Fruit fly (Drosophila melanogaster): ENCODE results near the gene CG7017.
A peak's percentile ranks its signal among the peaks of the same experiment; 100 is the strongest.

The CG7017 gene

dm6 chr3L:20247513-20248173, 35.7 kb upstream of the CG7017 start, which contains the start of gene rdgC (continued):
- TF ChIP-seq tap (tag; optimal IDR thresholded peaks at IDR 0.05) (peak; percentile 98), seq (GFP tag; IDR thresholded peaks at IDR 0.05) (peak; percentile 95), CG33213 (GFP tag; optimal IDR thresholded peaks at IDR 0.05) (peak; percentile 94), nau (GFP tag; optimal IDR thresholded peaks at IDR 0.05) (peak; percentile 95), CG6683 (GFP tag; optimal IDR thresholded peaks at IDR 0.05) (peak; percentile 91), CG8478 (optimal IDR thresholded peaks at IDR 0.05) (no peak), CG3407 (GFP tag; optimal IDR thresholded peaks at IDR 0.05) (peak; percentile 85), CG7786 (GFP tag; optimal IDR thresholded peaks at IDR 0.05) (peak; percentile 96), onecut (GFP tag; IDR thresholded peaks at IDR 0.05) (peak; percentile 92), Tbp (GFP tag; optimal IDR thresholded peaks at IDR 0.05) (no peak), fru (optimal IDR thresholded peaks at IDR 0.05) (no peak), nom (GFP tag; optimal IDR thresholded peaks at IDR 0.05) (no peak), tgo (GFP tag; IDR thresholded peaks at IDR 0.05) (peak; percentile 96), al (GFP tag; IDR thresholded peaks at IDR 0.05) (peak; percentile 93), CG10565 (GFP tag; optimal IDR thresholded peaks at IDR 0.05) (peak; percentile 68), Mrtf (GFP tag; IDR thresholded peaks at IDR 0.05) (peak; percentile 96), CG8388 (GFP tag; optimal IDR thresholded peaks at IDR 0.05) (peak; percentile 92), HLH4C (GFP tag; IDR thresholded peaks at IDR 0.05; ENCODE audit: partially characterized antibody) (no peak), CG13287 (GFP tag; IDR thresholded peaks at IDR 0.05; ENCODE audit: partially characterized antibody) (peak; percentile 25; the same call in 1 of the 2 replicates), CG12071 (GFP tag; optimal IDR thresholded peaks at IDR 0.05) (peak; percentile 98), B-H2 (GFP tag; optimal IDR thresholded peaks at IDR 0.05) (peak; percentile 66), Oaz (GFP tag; IDR thresholded peaks at IDR 0.05) (peak; percentile 94), caup (GFP tag; optimal IDR thresholded peaks at IDR 0.05; ENCODE audit: severe bottlenecking) (peak; percentile 96), crc (GFP tag; optimal IDR thresholded peaks at IDR 0.05) (peak; percentile 93), nerfin-2 (GFP tag; IDR thresholded peaks at IDR 0.05; ENCODE audit: partially characterized antibody) (no peak), CG9797 (GFP tag; optimal IDR thresholded peaks at IDR 0.05) (peak; percentile 33), sr (GFP tag; IDR thresholded peaks at IDR 0.05) (peak; percentile 94), Hey (tag; optimal IDR thresholded peaks at IDR 0.05) (peak; percentile 47), ham (GFP tag; IDR thresholded peaks at IDR 0.05) (peak; percentile 85), CG10274 (GFP tag; optimal IDR thresholded peaks at IDR 0.05) (peak; percentile 83), Camta (GFP tag; optimal IDR thresholded peaks at IDR 0.05) (peak; percentile 95), knrl (GFP tag; IDR thresholded peaks at IDR 0.05; ENCODE audit: partially characterized antibody) (no peak), CG17359 (tag; optimal IDR thresholded peaks at IDR 0.05) (peak; percentile 98), CG10654 (GFP tag; optimal IDR thresholded peaks at IDR 0.05) (peak; percentile 94), CG9727 (GFP tag; optimal IDR thresholded peaks at IDR 0.05) (peak; percentile 93), CG10979 (tag; optimal IDR thresholded peaks at IDR 0.05) (peak; percentile 91), Bdp1 (GFP tag; optimal IDR thresholded peaks at IDR 0.05) (peak; percentile 86), CG6854 (GFP tag; optimal IDR thresholded peaks at IDR 0.05) (peak; percentile 94), CG7271 (tag; optimal IDR thresholded peaks at IDR 0.05) (peak; percentile 63), TFAM (GFP tag; optimal IDR thresholded peaks at IDR 0.05) (peak; percentile 77), z (GFP tag; IDR thresholded peaks at IDR 0.05) (peak; percentile 76), so (GFP tag; IDR thresholded peaks at IDR 0.05) (peak; percentile 96), btn (GFP tag; optimal IDR thresholded peaks at IDR 0.05) (peak; percentile 95), Dbx (GFP tag; IDR thresholded peaks at IDR 0.05) (peak; percentile 98), gcm2 (GFP tag; optimal IDR thresholded peaks at IDR 0.05) (peak; percentile 88), tio (GFP tag; optimal IDR thresholded peaks at IDR 0.05) (peak; percentile 92), CG8281 (tag; optimal IDR thresholded peaks at IDR 0.05) (peak; percentile 82), CG7928 (GFP tag; optimal IDR thresholded peaks at IDR 0.05) (peak; percentile 77), slp2 (GFP tag; optimal IDR thresholded peaks at IDR 0.05) (peak; percentile 93), HmgD (GFP tag; optimal IDR thresholded peaks at IDR 0.05) (peak; percentile 95)

Data from whole organism, embryonic.